Worm (Caenorhabditis elegans) whole organism, late embryonic: Measurements from ENCODE around the gene F53H4.6.

Experiments
- K02D7.2 ChIP-seq: sonication (generic microtip); optimal IDR thresholded peaks from 2 replicates; lab custom pipeline; 2017; ENCODE audit warnings: mild to moderate bottlenecking, missing genetic modification characterization, missing compliant biosample characterization
- ama-1 ChIP-seq: fragments of 150-350 bp; optimal IDR thresholded peaks from 2 replicates; lab custom pipeline; 2014
- ceh-45 ChIP-seq: fragments of 200-800 bp; sonication (Bioruptor generic); IDR thresholded peaks from 2 replicates; pipeline ENCODE4 v1.3.6; 2022; ENCODE audit warnings: missing genetic modification reagents, missing genetic modification characterization, missing compliant biosample characterization
- che-1 ChIP-seq: sonication (generic microtip); optimal IDR thresholded peaks from 2 replicates; lab custom pipeline; 2016; ENCODE audit warnings: mild to moderate bottlenecking, missing genetic modification characterization, missing compliant biosample characterization
- mec-3 ChIP-seq: sonication (generic microtip); optimal IDR thresholded peaks from 2 replicates; lab custom pipeline; 2016; ENCODE audit warnings: borderline replicate concordance, missing genetic modification characterization, missing compliant biosample characterization
- nhr-232 ChIP-seq: sonication (generic microtip); optimal IDR thresholded peaks from 2 replicates; lab custom pipeline; 2016; ENCODE audit warnings: missing genetic modification characterization, missing compliant biosample characterization
- odd-2 ChIP-seq: sonication (generic microtip); optimal IDR thresholded peaks from 2 replicates; lab custom pipeline; 2017; ENCODE audit warnings: antibody characterized with exemption, mild to moderate bottlenecking, missing genetic modification characterization, missing compliant biosample characterization
- pag-3 ChIP-seq: sonication (generic microtip); optimal IDR thresholded peaks from 2 replicates; lab custom pipeline; 2016; ENCODE audit warnings: missing compliant biosample characterization, missing genetic modification characterization, borderline replicate concordance

DNA sequence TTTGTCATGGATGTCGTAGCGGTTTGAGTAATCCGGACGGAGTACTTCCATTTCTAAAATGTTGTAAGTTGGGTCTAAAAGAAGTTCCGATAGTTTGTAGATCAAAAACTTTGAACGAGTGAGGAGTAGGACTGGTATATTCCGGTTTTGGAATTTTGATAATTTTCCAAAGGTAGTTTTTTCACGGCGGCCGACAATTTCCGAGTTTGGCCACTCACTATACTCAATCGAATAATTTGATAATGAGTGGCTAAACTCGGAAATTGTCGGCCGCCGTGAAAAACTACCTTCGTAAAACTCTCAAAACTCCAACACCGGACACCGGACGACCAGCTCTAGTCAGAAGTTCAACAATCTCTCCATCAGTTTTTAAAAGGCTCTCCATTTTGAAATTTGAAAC lies 16.1 kb downstream of the F53H4.6 start:
- TF ChIP-seq odd-2, result no peak
- TF ChIP-seq ama-1, result no peak
- no peak for TF ChIP-seq mec-3
- no peak for TF ChIP-seq pag-3 (tag; lab: Kevin White, UChicago)
- TF ChIP-seq nhr-232 (tag; lab: Kevin White, UChicago), result no peak
- TF ChIP-seq che-1, result no peak
- no peak for TF ChIP-seq K02D7.2 (tag; lab: Kevin White, UChicago)
- no peak for TF ChIP-seq ceh-45 (GFP tag; lab: Robert Waterston, UW)
